Worm (Caenorhabditis elegans): ENCODE data around the gene Y51A2B.9.

ce11 chrV:18371028-18371427 is 24.5 kb downstream of the Y51A2B.9 start:
- TF ChIP-seq ztf-4 (tag; optimal IDR thresholded peaks at IDR 0.05) (no peak), nhr-237 (tag; optimal IDR thresholded peaks at IDR 0.05) (no peak), fkh-10 (GFP tag; optimal IDR thresholded peaks at IDR 0.05) (no peak), lin-15B (tag; optimal IDR thresholded peaks at IDR 0.05) (no peak), egl-5 (tag; optimal IDR thresholded peaks at IDR 0.05) (no peak), nhr-76 (tag; optimal IDR thresholded peaks at IDR 0.05) (no peak)
